Worm (Caenorhabditis elegans) whole organism, L1 larva: ENCODE results near the gene cutl-27.

ENCODE experiments used
- C16A3.4 ChIP-seq: fragments of 150-350 bp; optimal IDR thresholded peaks from 2 replicates; lab custom pipeline; 2014; ENCODE audit warnings: missing biosample characterization, missing genetic modification characterization
- F16B12.6 ChIP-seq: fragments of 150-350 bp; optimal IDR thresholded peaks from 2 replicates; lab custom pipeline; 2014; ENCODE audit warnings: missing biosample characterization, missing genetic modification characterization
- Y116A8C.19 ChIP-seq: sonication (generic microtip); optimal IDR thresholded peaks from 2 replicates; lab custom pipeline; 2016; ENCODE audit warnings: missing compliant biosample characterization, missing genetic modification characterization, borderline replicate concordance
- aly-2 ChIP-seq: fragments of 150-350 bp; optimal IDR thresholded peaks from 2 replicates; lab custom pipeline; 2014; ENCODE audit warnings: missing biosample characterization, missing genetic modification characterization
- ama-1 ChIP-seq: fragments of 150-350 bp; optimal IDR thresholded peaks from 2 replicates; lab custom pipeline; 2014
- blmp-1 ChIP-seq: fragments of 150-350 bp; optimal IDR thresholded peaks from 2 replicates; lab custom pipeline; 2014; ENCODE audit warnings: missing biosample characterization, missing genetic modification characterization
- ceh-63 ChIP-seq: fragments of 200-800 bp; sonication (Bioruptor generic); optimal IDR thresholded peaks from 2 replicates; lab custom pipeline; 2018; ENCODE audit warnings: mild to moderate bottlenecking, missing genetic modification characterization, missing compliant biosample characterization
- ceh-8 ChIP-seq: fragments of 200-800 bp; sonication (Bioruptor generic); optimal IDR thresholded peaks from 2 replicates; lab custom pipeline; 2018; ENCODE audit warnings: mild to moderate bottlenecking, missing genetic modification characterization, moderate library complexity, missing compliant biosample characterization
- ceh-90 ChIP-seq: sonication (generic microtip); optimal IDR thresholded peaks from 2 replicates; lab custom pipeline; 2016; ENCODE audit warnings: missing genetic modification characterization, missing compliant biosample characterization
- dpl-1 ChIP-seq, 3 experiments: fragments of 150-350 bp in 2 of 3; sonication (generic microtip) in 1 of 3; optimal IDR thresholded peaks; 2 replicates each; lab custom pipeline; 2014 to 2017; ENCODE audit warnings: missing biosample characterization in 3 of 3, missing genetic modification characterization in 3 of 3, missing genetic modification reagents in 3 of 3
- dsc-1 ChIP-seq: sonication (generic microtip); optimal IDR thresholded peaks from 2 replicates; lab custom pipeline; 2016; ENCODE audit warnings: mild to moderate bottlenecking, missing genetic modification characterization, missing compliant biosample characterization
- efl-1 ChIP-seq, 4 experiments: fragments of 150-350 bp; optimal IDR thresholded peaks in 3 of 4; peaks in 1 of 4; 1 replicate in 1 of 4; 2 replicates in 3 of 4; lab custom pipeline; 2014; ENCODE audit warnings: missing biosample characterization in 2 of 4, missing genetic modification characterization in 2 of 4, missing genetic modification reagents in 2 of 4
- efl-3 ChIP-seq: fragments of 200-800 bp; sonication (Bioruptor generic); optimal IDR thresholded peaks from 2 replicates; lab custom pipeline; 2018; ENCODE audit warnings: mild to moderate bottlenecking, missing genetic modification characterization, missing compliant biosample characterization
- egl-13 ChIP-seq: sonication (generic microtip); optimal IDR thresholded peaks from 2 replicates; lab custom pipeline; 2016; ENCODE audit warnings: missing genotype, missing genetic modification reagents, missing genetic modification characterization, missing compliant biosample characterization
- elt-2 ChIP-seq: sonication (generic microtip); optimal IDR thresholded peaks from 2 replicates; lab custom pipeline; 2016; ENCODE audit warnings: missing genetic modification characterization, mild to moderate bottlenecking, inconsistent platforms, missing compliant biosample characterization, missing genetic modification reagents
- ets-5 ChIP-seq: fragments of 200-800 bp; sonication (Bioruptor generic); IDR thresholded peaks from 2 replicates; pipeline ENCODE4 v1.3.6; 2022; ENCODE audit warnings: missing genetic modification characterization, missing compliant biosample characterization
- fkh-10 ChIP-seq: sonication (generic microtip); optimal IDR thresholded peaks from 2 replicates; lab custom pipeline; 2017; ENCODE audit warnings: missing biosample characterization, missing genetic modification reagents, missing genetic modification characterization
- fos-1 ChIP-seq: fragments of 150-350 bp; optimal IDR thresholded peaks from 2 replicates; lab custom pipeline; 2014; ENCODE audit warnings: missing biosample characterization, missing genetic modification characterization
- hlh-4 ChIP-seq: sonication (generic microtip); optimal IDR thresholded peaks from 2 replicates; lab custom pipeline; 2016; ENCODE audit warnings: mild to moderate bottlenecking, missing genetic modification characterization, missing compliant biosample characterization
- hpl-2 ChIP-seq: fragments of 150-350 bp; optimal IDR thresholded peaks from 2 replicates; lab custom pipeline; 2014; ENCODE audit warnings: missing biosample characterization, missing genetic modification reagents, missing genetic modification characterization
- irx-1 ChIP-seq: sonication (generic microtip); optimal IDR thresholded peaks from 2 replicates; lab custom pipeline; 2016; ENCODE audit warnings: missing genetic modification characterization, missing compliant biosample characterization
- jun-1 ChIP-seq: fragments of 150-350 bp; optimal IDR thresholded peaks from 2 replicates; lab custom pipeline; 2014; ENCODE audit warnings: missing biosample characterization, missing genetic modification reagents, missing genetic modification characterization
- lin-13 ChIP-seq: fragments of 150-350 bp; optimal IDR thresholded peaks from 2 replicates; lab custom pipeline; 2014; ENCODE audit warnings: missing biosample characterization, missing genetic modification reagents, missing genetic modification characterization
- lir-3 ChIP-seq: sonication (generic microtip); optimal IDR thresholded peaks from 2 replicates; lab custom pipeline; 2016; ENCODE audit warnings: mild to moderate bottlenecking, missing genetic modification characterization, moderate library complexity, missing compliant biosample characterization; ENCODE audit not compliant: poor library complexity
- lsy-2 ChIP-seq, 2 experiments: fragments of 150-350 bp; optimal IDR thresholded peaks; 2 replicates each; lab custom pipeline; 2014; ENCODE audit warnings: missing biosample characterization in 2 of 2, missing genetic modification characterization in 2 of 2
- mdl-1 ChIP-seq, 2 experiments: fragments of 150-350 bp; optimal IDR thresholded peaks; 2 replicates each; lab custom pipeline; 2014 to 2017; ENCODE audit warnings: missing biosample characterization in 2 of 2, missing genetic modification characterization in 2 of 2, inconsistent platforms in 1 of 2
- nhr-12 ChIP-seq: sonication (generic microtip); optimal IDR thresholded peaks from 2 replicates; lab custom pipeline; 2017; ENCODE audit warnings: missing biosample characterization, missing genetic modification characterization
- nhr-237 ChIP-seq: fragments of 150-350 bp; optimal IDR thresholded peaks from 2 replicates; lab custom pipeline; 2014; ENCODE audit warnings: missing biosample characterization, missing genetic modification characterization
- nhr-28 ChIP-seq: fragments of 150-350 bp; optimal IDR thresholded peaks from 2 replicates; lab custom pipeline; 2014; ENCODE audit warnings: missing biosample characterization, missing genetic modification characterization
- nhr-47 ChIP-seq: sonication (generic microtip); optimal IDR thresholded peaks from 2 replicates; lab custom pipeline; 2016; ENCODE audit warnings: mild to moderate bottlenecking, missing genetic modification characterization, moderate library complexity, missing compliant biosample characterization
- nhr-71 ChIP-seq: sonication (generic microtip); optimal IDR thresholded peaks from 2 replicates; lab custom pipeline; 2016; ENCODE audit warnings: mild to moderate bottlenecking, missing genetic modification characterization, moderate library complexity, missing compliant biosample characterization
- nhr-84 ChIP-seq: sonication (generic microtip); optimal IDR thresholded peaks from 2 replicates; lab custom pipeline; 2017; ENCODE audit warnings: missing biosample characterization, missing genetic modification characterization
- nhr-85 ChIP-seq: sonication (generic microtip); peaks from one replicate; lab custom pipeline; 2016; ENCODE audit warnings: missing genetic modification characterization, inconsistent platforms, missing compliant biosample characterization
- nhr-90 ChIP-seq: sonication (generic microtip); optimal IDR thresholded peaks from 2 replicates; lab custom pipeline; 2016; ENCODE audit warnings: mild to moderate bottlenecking, missing genetic modification characterization, missing compliant biosample characterization; ENCODE audit not compliant: poor library complexity
- pag-3 ChIP-seq: sonication (generic microtip); optimal IDR thresholded peaks from 2 replicates; lab custom pipeline; 2017; ENCODE audit warnings: missing genetic modification characterization, mild to moderate bottlenecking, missing compliant biosample characterization, antibody characterized with exemption, borderline replicate concordance; ENCODE audit not compliant: insufficient read depth
- pax-3 ChIP-seq: fragments of 200-800 bp; sonication (Bioruptor generic); optimal IDR thresholded peaks from 2 replicates; lab custom pipeline; 2018; ENCODE audit warnings: mild to moderate bottlenecking, missing genetic modification characterization, moderate library complexity, missing compliant biosample characterization
- snpc-4 ChIP-seq: fragments of 150-350 bp; optimal IDR thresholded peaks from 2 replicates; lab custom pipeline; 2014; ENCODE audit warnings: missing biosample characterization, missing genetic modification characterization
- snu-23 ChIP-seq: sonication (generic microtip); optimal IDR thresholded peaks from 2 replicates; lab custom pipeline; 2016; ENCODE audit warnings: missing genetic modification characterization, missing compliant biosample characterization
- sptf-1 ChIP-seq: fragments of 150-350 bp; optimal IDR thresholded peaks from 2 replicates; lab custom pipeline; 2014; ENCODE audit warnings: missing biosample characterization, missing genetic modification characterization
- sup-37 ChIP-seq: fragments of 200-800 bp; sonication (Bioruptor generic); optimal IDR thresholded peaks from 2 replicates; lab custom pipeline; 2018; ENCODE audit warnings: mild to moderate bottlenecking, missing genetic modification characterization, missing compliant biosample characterization
- swsn-7 ChIP-seq: sonication (generic microtip); optimal IDR thresholded peaks from 2 replicates; lab custom pipeline; 2016; ENCODE audit warnings: missing genetic modification characterization, missing compliant biosample characterization
- unc-86 ChIP-seq: sonication (generic microtip); optimal IDR thresholded peaks from 2 replicates; lab custom pipeline; 2016; ENCODE audit warnings: missing genetic modification characterization, missing compliant biosample characterization
- unc-98 ChIP-seq: fragments of 200-800 bp; sonication (Bioruptor generic); IDR thresholded peaks from 2 replicates; pipeline ENCODE4 v1.3.6; 2022; ENCODE audit warnings: missing genetic modification characterization, missing compliant biosample characterization
- vab-15 ChIP-seq: sonication (generic microtip); optimal IDR thresholded peaks from 2 replicates; lab custom pipeline; 2017; ENCODE audit warnings: missing genotype, mild to moderate bottlenecking, missing genetic modification characterization, missing compliant biosample characterization
- zag-1 ChIP-seq: fragments of 150-350 bp; optimal IDR thresholded peaks from 2 replicates; lab custom pipeline; 2014; ENCODE audit warnings: missing biosample characterization, missing genetic modification characterization
- zip-4 ChIP-seq: fragments of 200-800 bp; sonication (Bioruptor generic); optimal IDR thresholded peaks from 2 replicates; lab custom pipeline; 2018; ENCODE audit warnings: mild to moderate bottlenecking, missing genetic modification characterization, moderate library complexity, missing compliant biosample characterization

Gene cutl-27

DNA sequence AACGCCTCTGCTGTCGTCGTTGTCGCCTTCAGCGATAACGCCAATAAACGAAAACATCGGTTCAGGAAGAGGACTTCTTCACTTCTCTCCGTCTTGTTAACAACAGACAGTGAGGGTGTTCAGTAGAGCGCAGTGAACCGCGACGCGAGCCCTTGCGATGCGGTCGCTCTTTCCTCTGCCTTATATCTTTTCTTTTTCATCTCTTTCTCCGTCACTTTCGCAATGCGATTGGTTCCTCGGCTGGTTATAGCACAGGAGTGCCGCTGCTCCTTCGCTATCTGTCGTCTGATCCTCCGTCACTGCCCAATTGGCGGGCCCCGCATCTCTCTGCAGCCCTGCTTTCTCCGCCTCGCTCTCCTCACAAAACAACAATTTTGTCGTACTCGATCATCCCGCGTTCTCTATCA is 21.2 kb upstream of the cutl-27 start (continued):
- no peak for TF ChIP-seq vab-15 (tag; lab: Kevin White, UChicago)
- no peak for TF ChIP-seq nhr-12 (tag; lab: Kevin White, UChicago)
- TF ChIP-seq zag-1 (tag; lab: Kevin White, UChicago): no peak
- TF ChIP-seq sptf-1 (tag; lab: Kevin White, UChicago): no peak
- TF ChIP-seq blmp-1 (tag; lab: Kevin White, UChicago): no peak
- peak; percentile 15 for TF ChIP-seq irx-1 (tag; lab: Kevin White, UChicago)
- TF ChIP-seq hlh-4 (tag; lab: Kevin White, UChicago): no peak
- peak; percentile 38 for TF ChIP-seq fos-1 (tag; lab: Kevin White, UChicago)
- TF ChIP-seq dpl-1 (GFP tag; optimal IDR thresholded peaks at IDR 0.05; lab: Kevin White, UChicago): peak; percentile 9 to 63 (median 51)
- peak; percentile 71 for TF ChIP-seq nhr-47
- peak; percentile 71 for TF ChIP-seq dsc-1 (tag; lab: Kevin White, UChicago)
- TF ChIP-seq sup-37 (GFP tag; lab: Kevin White, UChicago): no peak
- TF ChIP-seq snpc-4 (tag; lab: Kevin White, UChicago): peak; percentile 14
- no peak for TF ChIP-seq efl-3
- TF ChIP-seq fkh-10 (GFP tag; lab: Kevin White, UChicago): peak; percentile 84
- peak; percentile 53 to 86 for TF ChIP-seq lsy-2 (tag; optimal IDR thresholded peaks at IDR 0.05; lab: Kevin White, UChicago)
- peak; percentile 68 for TF ChIP-seq swsn-7 (tag; lab: Kevin White, UChicago)

DNA sequence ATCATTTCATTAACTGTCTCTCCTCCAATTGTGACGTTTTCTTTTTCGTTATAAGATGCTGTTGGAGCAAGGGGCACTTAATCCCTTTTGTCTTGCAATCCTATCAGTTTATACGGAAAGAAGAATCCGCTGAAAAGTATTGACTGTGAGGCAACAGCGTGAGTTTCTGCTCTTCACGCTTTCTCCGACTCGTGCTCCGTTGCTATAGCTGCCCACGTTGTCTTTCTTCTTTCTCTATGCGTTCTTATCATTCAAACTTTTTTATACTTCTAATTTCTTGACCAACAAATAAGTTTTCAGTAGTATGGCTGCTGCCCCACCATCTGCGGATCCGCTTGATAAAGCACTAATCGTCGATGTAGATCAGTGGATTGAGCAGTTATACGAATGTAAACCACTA is 20.2 kb upstream of the cutl-27 start, which contains the start of gene let-92:
Gene let-92 (plus strand): TSS at position 301 of the 400 bp plus-strand sequence.
- no peak for TF ChIP-seq nhr-47
- TF ChIP-seq sptf-1 (tag; lab: Kevin White, UChicago): no peak
- no peak for TF ChIP-seq C16A3.4
- no peak for TF ChIP-seq unc-86 (tag; lab: Kevin White, UChicago)
- no peak for TF ChIP-seq ceh-8 (GFP tag; lab: Kevin White, UChicago)
- no peak for TF ChIP-seq elt-2 (tag; lab: Kevin White, UChicago)
- TF ChIP-seq pag-3 (tag; lab: Kevin White, UChicago): no peak

DNA sequence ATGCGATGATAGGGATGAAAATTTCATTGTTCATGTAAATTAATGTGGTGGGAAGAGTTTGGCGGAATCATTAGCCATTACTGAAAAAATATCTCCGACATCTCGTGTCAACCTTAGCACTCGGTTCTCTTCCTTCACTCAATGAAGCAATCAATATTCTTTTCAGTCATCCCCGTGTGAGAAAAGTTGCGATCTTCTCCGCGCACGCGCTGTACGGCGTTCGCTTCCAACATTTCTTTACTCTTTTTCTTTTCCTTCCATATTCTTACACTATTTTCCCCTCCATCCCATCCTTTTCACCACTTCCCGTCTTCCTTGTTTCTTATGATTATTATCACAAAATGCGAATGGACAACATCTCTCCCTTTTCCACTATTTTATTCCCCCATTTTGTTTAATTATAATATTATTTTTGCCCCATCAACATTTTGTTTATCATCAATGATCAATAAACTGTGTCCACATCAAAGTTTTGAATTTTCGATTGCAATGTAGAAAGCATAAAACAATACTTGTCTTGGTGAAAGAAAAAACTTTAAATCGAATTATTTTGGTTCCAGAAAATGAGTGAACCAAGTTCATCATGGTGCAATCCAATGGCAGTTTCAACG is 18.2 kb upstream of the cutl-27 start, which contains the start of gene mob-1:
Gene mob-1 (plus strand): TSS at position 561 of the 611 bp plus-strand sequence.
- TF ChIP-seq aly-2 (tag; lab: Kevin White, UChicago) (no peak), Y116A8C.19 (tag; lab: Kevin White, UChicago) (no peak), zip-4 (GFP tag; lab: Kevin White, UChicago) (no peak), pax-3 (tag; lab: Kevin White, UChicago) (no peak), efl-1 (optimal IDR thresholded peaks at IDR 0.05; lab: Kevin White, UChicago) (no peak), efl-1 (GFP tag; optimal IDR thresholded peaks at IDR 0.05 in 1 of 2; lab: Kevin White, UChicago) (peak in 1 of 2 experiments; percentile 70), blmp-1 (tag; lab: Kevin White, UChicago) (peak; percentile 35), nhr-28 (tag; lab: Kevin White, UChicago) (no peak), egl-13 (tag; lab: Kevin White, UChicago) (no peak), nhr-84 (tag; lab: Kevin White, UChicago) (no peak), ets-5 (GFP tag; lab: Robert Waterston, UW) (no peak), nhr-90 (tag; lab: Kevin White, UChicago) (peak; percentile 3), ceh-90 (no peak), ama-1 (lab: Kevin White, UChicago) (no peak), snu-23 (GFP tag; lab: Kevin White, UChicago) (no peak), snpc-4 (tag; lab: Kevin White, UChicago) (no peak), fkh-10 (GFP tag; lab: Kevin White, UChicago) (no peak), lsy-2 (tag; optimal IDR thresholded peaks at IDR 0.05; lab: Kevin White, UChicago) (no peak), F16B12.6 (tag; lab: Kevin White, UChicago) (no peak), nhr-71 (tag; lab: Kevin White, UChicago) (no peak), dsc-1 (tag; lab: Kevin White, UChicago) (no peak), swsn-7 (tag; lab: Kevin White, UChicago) (no peak), hpl-2 (no peak), lin-13 (GFP tag; lab: Kevin White, UChicago) (no peak), lir-3 (no peak), fos-1 (tag; lab: Kevin White, UChicago) (no peak), nhr-85 (tag; lab: Kevin White, UChicago) (peak; percentile 9), unc-98 (no peak), nhr-237 (tag; lab: Kevin White, UChicago) (no peak), sup-37 (GFP tag; lab: Kevin White, UChicago) (no peak), efl-3 (no peak), ceh-8 (GFP tag; lab: Kevin White, UChicago) (no peak), mdl-1 (tag; optimal IDR thresholded peaks at IDR 0.05; lab: Kevin White, UChicago) (no peak), ceh-63 (GFP tag; lab: Kevin White, UChicago) (no peak), nhr-47 (no peak), jun-1 (tag; lab: Kevin White, UChicago) (no peak)
